Fruit fly (Drosophila melanogaster) S2 (cell line): ENCODE data around the gene Jupiter.

Experiments used
- CG8478 ChIP-seq: fragments of >200 bp; optimal IDR thresholded peaks from 2 replicates; lab custom pipeline; 2018
- CTCF ChIP-seq, 2 experiments: fragments of >200 bp; optimal IDR thresholded peaks; 2 replicates each; lab custom pipeline; 2018

DNA sequence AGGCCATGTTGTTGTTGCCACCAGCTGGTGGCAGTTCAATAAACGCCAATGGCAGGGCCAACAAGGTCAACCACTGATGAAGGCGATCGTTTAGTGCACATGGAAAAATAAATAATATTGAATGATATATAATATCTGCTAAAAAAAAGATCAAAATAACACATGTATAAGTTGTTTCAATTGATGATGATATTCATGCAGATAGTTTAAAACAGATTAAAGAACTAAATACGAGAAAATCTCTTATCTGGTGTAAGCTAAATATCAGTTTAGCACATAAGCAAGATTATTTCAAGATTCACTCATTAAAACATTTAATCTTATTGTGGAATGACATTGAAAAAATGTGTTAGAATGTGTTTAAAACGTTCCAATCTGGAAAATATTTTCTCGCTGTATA is 43.7 kb upstream of the Jupiter start:
- no peak for TF ChIP-seq CG8478 (lab: Kevin White, UChicago)
- no peak for TF ChIP-seq CTCF (optimal IDR thresholded peaks at IDR 0.05; lab: Kevin White, UChicago)
